Worm (Caenorhabditis elegans): ENCODE measurements around the gene Y11D7A.3.
A peak's percentile ranks its signal among the peaks of the same experiment; 100 is the strongest.

The Y11D7A.3 gene

ce11 chrIV:9194524-9194923 is 38.4 kb upstream of the Y11D7A.3 start, which contains the start of gene C46C2.7:
Gene C46C2.7 (plus strand): TSS chrIV:9194824.
- peak in 1 of 2 experiments; percentile 19 for TF ChIP-seq lsy-2 (tag; optimal IDR thresholded peaks at IDR 0.05)

- TF ChIP-seq lsy-2 (tag; optimal IDR thresholded peaks at IDR 0.05), result peak; percentile 22 to 51
- peak; percentile 82 for TF ChIP-seq nhr-85 (tag)
- peak; percentile 10 to 18 for TF ChIP-seq efl-1 (optimal IDR thresholded peaks at IDR 0.05)
- TF ChIP-seq efl-1 (GFP tag; optimal IDR thresholded peaks at IDR 0.05 in 1 of 2), result peak in 1 of 2 experiments; percentile 95
- peak in 1 of 2 experiments; percentile 20 for TF ChIP-seq lin-35 (GFP tag; optimal IDR thresholded peaks at IDR 0.05)
- peak; percentile 30 for TF ChIP-seq rnt-1 (tag; optimal IDR thresholded peaks at IDR 0.05)
- peak; percentile 73 for TF ChIP-seq F16B12.6 (tag; optimal IDR thresholded peaks at IDR 0.05)
- TF ChIP-seq mab-9 (GFP tag; IDR thresholded peaks at IDR 0.05), result peak; percentile 93
- TF ChIP-seq nhr-19 (GFP tag; conservative IDR thresholded peaks at IDR 0.05), result peak; percentile 95
- peak; percentile 82 for TF ChIP-seq isw-1 (GFP tag; IDR thresholded peaks at IDR 0.05)
- peak; percentile 86 for TF ChIP-seq ceh-88 (GFP tag; IDR thresholded peaks at IDR 0.05)
- peak; percentile 8; the same call in 1 of the 2 replicates for TF ChIP-seq unc-98 (GFP tag; IDR thresholded peaks at IDR 0.05)
- peak; percentile 53 for TF ChIP-seq nhr-90 (tag; optimal IDR thresholded peaks at IDR 0.05; ENCODE audit: poor library complexity)
- TF ChIP-seq nhr-20 (tag; optimal IDR thresholded peaks at IDR 0.05), result peak; percentile 22
- peak; percentile 23 for TF ChIP-seq lin-14 (GFP tag; optimal IDR thresholded peaks at IDR 0.05)
- TF ChIP-seq nhr-71 (tag; optimal IDR thresholded peaks at IDR 0.05), result peak; percentile 46
- peak; percentile 10 for TF ChIP-seq pax-3 (tag; optimal IDR thresholded peaks at IDR 0.05)
- TF ChIP-seq grh-1 (GFP tag; IDR thresholded peaks at IDR 0.05), result peak; percentile 99
Observed at ce11 chrIV:9196023-9196636, 36.8 kb upstream of the Y11D7A.3 start.

ce11 chrIV:9196755-9197154 is 36.1 kb upstream of the Y11D7A.3 start:
- peak; percentile 23 to 60 for TF ChIP-seq lin-35 (GFP tag; optimal IDR thresholded peaks at IDR 0.05)
- peak; percentile 39 for TF ChIP-seq ztf-4 (tag; optimal IDR thresholded peaks at IDR 0.05)
- no peak for TF ChIP-seq Y116A8C.19 (tag; optimal IDR thresholded peaks at IDR 0.05; ENCODE audit: borderline replicate concordance)
- peak in 1 of 2 experiments; percentile 13 for TF ChIP-seq egl-27 (tag; optimal IDR thresholded peaks at IDR 0.05)
- no peak for TF ChIP-seq unc-30 (tag; optimal IDR thresholded peaks at IDR 0.05)
- peak; percentile 54 for TF ChIP-seq swsn-7 (tag; optimal IDR thresholded peaks at IDR 0.05)
- TF ChIP-seq efl-1 (optimal IDR thresholded peaks at IDR 0.05), result peak; percentile 61 to 70
- peak; percentile 35 to 93 for TF ChIP-seq efl-1 (GFP tag; optimal IDR thresholded peaks at IDR 0.05 in 1 of 2)
- TF ChIP-seq unc-86 (tag; optimal IDR thresholded peaks at IDR 0.05), result peak; percentile 77
- TF ChIP-seq isw-1 (GFP tag; IDR thresholded peaks at IDR 0.05), result peak; percentile 37
- TF ChIP-seq fkh-8 (tag; optimal IDR thresholded peaks at IDR 0.05), result peak; percentile 73
- TF ChIP-seq dpl-1 (GFP tag; optimal IDR thresholded peaks at IDR 0.05), result peak in 1 of 3 experiments; percentile 25
- peak; percentile 1 for TF ChIP-seq lin-15B (tag; optimal IDR thresholded peaks at IDR 0.05)
- no peak for TF ChIP-seq pag-3 (tag; optimal IDR thresholded peaks at IDR 0.05; ENCODE audit: borderline replicate concordance, insufficient read depth)
- TF ChIP-seq aha-1 (tag; optimal IDR thresholded peaks at IDR 0.05), result no peak
- TF ChIP-seq nhr-237 (tag; optimal IDR thresholded peaks at IDR 0.05), result no peak
- TF ChIP-seq nhr-71 (tag; optimal IDR thresholded peaks at IDR 0.05), result peak; percentile 80
- peak; percentile 20 for TF ChIP-seq fkh-4 (tag; optimal IDR thresholded peaks at IDR 0.05; ENCODE audit: borderline replicate concordance)
- TF ChIP-seq nhr-47 (tag; optimal IDR thresholded peaks at IDR 0.05), result peak; percentile 32
- no peak for TF ChIP-seq lin-13 (GFP tag; optimal IDR thresholded peaks at IDR 0.05)
- TF ChIP-seq xbp-1 (tag; optimal IDR thresholded peaks at IDR 0.05), result peak; percentile 51
- peak; percentile 29 for TF ChIP-seq ceh-8 (GFP tag; optimal IDR thresholded peaks at IDR 0.05)
- peak; percentile 93 for TF ChIP-seq lin-14 (GFP tag; optimal IDR thresholded peaks at IDR 0.05)
- TF ChIP-seq ztf-11 (tag; optimal IDR thresholded peaks at IDR 0.05), result no peak
- TF ChIP-seq mdl-1 (tag; optimal IDR thresholded peaks at IDR 0.05), result peak in 1 of 2 experiments; percentile 62
- peak; percentile 41 for TF ChIP-seq mef-2 (tag; optimal IDR thresholded peaks at IDR 0.05)
- TF ChIP-seq lir-3 (tag; optimal IDR thresholded peaks at IDR 0.05; ENCODE audit: poor library complexity), result peak; percentile 16
- peak; percentile 30 for TF ChIP-seq ces-1 (GFP tag; optimal IDR thresholded peaks at IDR 0.05)
- peak; percentile 55 for TF ChIP-seq nhr-19 (GFP tag; conservative IDR thresholded peaks at IDR 0.05)
- TF ChIP-seq hlh-17 (GFP tag; optimal IDR thresholded peaks at IDR 0.05; ENCODE audit: borderline replicate concordance), result no peak
- TF ChIP-seq nhr-77 (tag; optimal IDR thresholded peaks at IDR 0.05), result peak; percentile 41
- peak; percentile 72 for TF ChIP-seq jun-1 (tag; optimal IDR thresholded peaks at IDR 0.05)
- TF ChIP-seq nhr-90 (tag; optimal IDR thresholded peaks at IDR 0.05; ENCODE audit: poor library complexity), result peak; percentile 18
- peak; percentile 72 for TF ChIP-seq fos-1 (tag; optimal IDR thresholded peaks at IDR 0.05)
- peak; percentile 75 for TF ChIP-seq snu-23 (GFP tag; optimal IDR thresholded peaks at IDR 0.05)
- no peak for TF ChIP-seq sptf-1 (tag; optimal IDR thresholded peaks at IDR 0.05)

All from whole organism, L1 larva.